Fruit fly (Drosophila melanogaster) whole organism: Measurements from ENCODE around the gene swa.

Source experiments
- CG8478 ChIP-seq: fragments of >200 bp; optimal IDR thresholded peaks from 2 replicates; lab custom pipeline; 2018; ENCODE audit warnings: inconsistent platforms
- Dll ChIP-seq: fragments of >200 bp; optimal IDR thresholded peaks from 2 replicates; lab custom pipeline; 2017
- EcR ChIP-seq, 2 experiments: fragments of >200 bp; optimal IDR thresholded peaks; 2 replicates each; lab custom pipeline; 2017; ENCODE audit warnings: missing biosample characterization in 2 of 2, missing genetic modification characterization in 2 of 2, missing genetic modification reagents in 2 of 2
- pan ChIP-seq: fragments of >200 bp; optimal IDR thresholded peaks from 2 replicates; lab custom pipeline; 2017
- psq ChIP-seq: fragments of >200 bp; optimal IDR thresholded peaks from 2 replicates; lab custom pipeline; 2017
- usp ChIP-seq: fragments of >200 bp; optimal IDR thresholded peaks from 2 replicates; lab custom pipeline; 2017; ENCODE audit warnings: missing biosample characterization, missing genetic modification characterization, mixed read lengths

Gene swa

dm6 chrX:6355090-6355679 is 10.3 kb downstream of the swa start:
- no peak for TF ChIP-seq usp (GFP tag; lab: Kevin White, UChicago)
- no peak for TF ChIP-seq Dll (lab: Kevin White, UChicago)
- no peak for TF ChIP-seq pan (lab: Kevin White, UChicago)
- TF ChIP-seq psq (lab: Kevin White, UChicago), result no peak
- TF ChIP-seq CG8478 (lab: Kevin White, UChicago), result no peak
- no peak for TF ChIP-seq EcR (GFP tag; optimal IDR thresholded peaks at IDR 0.05; lab: Kevin White, UChicago)

dm6 chrX:6354163-6354562 is 11.3 kb downstream of the swa start:
- TF ChIP-seq EcR (GFP tag; optimal IDR thresholded peaks at IDR 0.05; lab: Kevin White, UChicago), result no peak
- TF ChIP-seq pan (lab: Kevin White, UChicago), result no peak
- no peak for TF ChIP-seq psq (lab: Kevin White, UChicago)
- TF ChIP-seq usp (GFP tag; lab: Kevin White, UChicago), result no peak
- TF ChIP-seq CG8478 (lab: Kevin White, UChicago), result no peak
- no peak for TF ChIP-seq Dll (lab: Kevin White, UChicago)

dm6 chrX:6353613-6353986 is 11.9 kb downstream of the swa start:
- TF ChIP-seq pan (lab: Kevin White, UChicago), result no peak
- no peak for TF ChIP-seq EcR (GFP tag; optimal IDR thresholded peaks at IDR 0.05; lab: Kevin White, UChicago)
- TF ChIP-seq CG8478 (lab: Kevin White, UChicago), result no peak
- TF ChIP-seq psq (lab: Kevin White, UChicago), result no peak
- no peak for TF ChIP-seq usp (GFP tag; lab: Kevin White, UChicago)
- no peak for TF ChIP-seq Dll (lab: Kevin White, UChicago)

- TF ChIP-seq CG8478 (lab: Kevin White, UChicago), result no peak
- no peak for TF ChIP-seq usp (GFP tag; lab: Kevin White, UChicago)
- no peak for TF ChIP-seq psq (lab: Kevin White, UChicago)
- no peak for TF ChIP-seq pan (lab: Kevin White, UChicago)
- TF ChIP-seq EcR (GFP tag; optimal IDR thresholded peaks at IDR 0.05; lab: Kevin White, UChicago), result no peak
- no peak for TF ChIP-seq Dll (lab: Kevin White, UChicago)
These were observed 12.5 kb downstream of the swa start for dm6 chrX:6352769-6353612.

dm6 chrX:6351917-6352768 is 13.4 kb downstream of the swa start:
- no peak for TF ChIP-seq pan (lab: Kevin White, UChicago)
- TF ChIP-seq usp (GFP tag; lab: Kevin White, UChicago), result no peak

dm6 chrX:6350213-6350679 is 15.3 kb downstream of the swa start, which contains the start of the genes ND-B16.6 and kdn:
TSS of gene ND-B16.6 (minus strand) at chrX:6350401.
TSS of gene kdn (plus strand) at chrX:6350629.
- TF ChIP-seq pan (lab: Kevin White, UChicago), result no peak
- no peak for TF ChIP-seq psq (lab: Kevin White, UChicago)
- TF ChIP-seq Dll (lab: Kevin White, UChicago), result no peak
- no peak for TF ChIP-seq EcR (GFP tag; optimal IDR thresholded peaks at IDR 0.05; lab: Kevin White, UChicago)
- TF ChIP-seq usp (GFP tag; lab: Kevin White, UChicago), result no peak
- no peak for TF ChIP-seq CG8478 (lab: Kevin White, UChicago)

- TF ChIP-seq psq (lab: Kevin White, UChicago), result no peak
- no peak for TF ChIP-seq pan (lab: Kevin White, UChicago)
- TF ChIP-seq CG8478 (lab: Kevin White, UChicago), result no peak
- no peak for TF ChIP-seq Dll (lab: Kevin White, UChicago)
- TF ChIP-seq usp (GFP tag; lab: Kevin White, UChicago), result no peak
- TF ChIP-seq EcR (GFP tag; optimal IDR thresholded peaks at IDR 0.05; lab: Kevin White, UChicago), result no peak
These were observed 16.3 kb downstream of the swa start for dm6 chrX:6349231-6349630.

- no peak for TF ChIP-seq usp (GFP tag; lab: Kevin White, UChicago)
These were observed 18.6 kb downstream of the swa start, which contains the start of gene CG3847 for dm6 chrX:6346926-6347367. TSS of gene CG3847 (plus strand) at chrX:6347103.

dm6 chrX:6346153-6346552 is 19.4 kb downstream of the swa start:
- TF ChIP-seq Dll (lab: Kevin White, UChicago) (no peak), CG8478 (lab: Kevin White, UChicago) (no peak), pan (lab: Kevin White, UChicago) (no peak), psq (lab: Kevin White, UChicago) (no peak)

- TF ChIP-seq CG8478 (lab: Kevin White, UChicago), result no peak
- TF ChIP-seq Dll (lab: Kevin White, UChicago), result no peak
- TF ChIP-seq pan (lab: Kevin White, UChicago), result no peak
- TF ChIP-seq EcR (GFP tag; optimal IDR thresholded peaks at IDR 0.05; lab: Kevin White, UChicago), result no peak
- TF ChIP-seq usp (GFP tag; lab: Kevin White, UChicago), result no peak
- no peak for TF ChIP-seq psq (lab: Kevin White, UChicago)
These were observed 20.9 kb downstream of the swa start for dm6 chrX:6344538-6345074.
